Worm (Caenorhabditis elegans) whole organism, L3 larva: ENCODE data around the gene plc-3.

Experiments
- aly-2 ChIP-seq: fragments of 150-350 bp; optimal IDR thresholded peaks from 2 replicates; lab custom pipeline; 2014; ENCODE audit warnings: missing biosample characterization, missing genetic modification characterization
- elt-3 ChIP-seq, 3 experiments: fragments of 150-350 bp in 1 of 3; sonication (generic microtip) in 2 of 3; optimal IDR thresholded peaks; 2 replicates in 2 of 3; 4 replicates in 1 of 3; lab custom pipeline; 2014 to 2017; ENCODE audit warnings: missing biosample characterization in 3 of 3, missing genetic modification characterization in 3 of 3
- pha-4 ChIP-seq: fragments of 150-350 bp; optimal IDR thresholded peaks from 2 replicates; lab custom pipeline; 2014; ENCODE audit warnings: missing biosample characterization, missing genetic modification reagents, missing genetic modification characterization
- unc-39 ChIP-seq: sonication (generic microtip); optimal IDR thresholded peaks from 4 replicates; lab custom pipeline; 2017; ENCODE audit warnings: missing biosample characterization, missing genetic modification characterization
- ztf-4 ChIP-seq: fragments of 150-350 bp; optimal IDR thresholded peaks from 2 replicates; lab custom pipeline; 2014; ENCODE audit warnings: missing biosample characterization, missing genetic modification characterization

DNA sequence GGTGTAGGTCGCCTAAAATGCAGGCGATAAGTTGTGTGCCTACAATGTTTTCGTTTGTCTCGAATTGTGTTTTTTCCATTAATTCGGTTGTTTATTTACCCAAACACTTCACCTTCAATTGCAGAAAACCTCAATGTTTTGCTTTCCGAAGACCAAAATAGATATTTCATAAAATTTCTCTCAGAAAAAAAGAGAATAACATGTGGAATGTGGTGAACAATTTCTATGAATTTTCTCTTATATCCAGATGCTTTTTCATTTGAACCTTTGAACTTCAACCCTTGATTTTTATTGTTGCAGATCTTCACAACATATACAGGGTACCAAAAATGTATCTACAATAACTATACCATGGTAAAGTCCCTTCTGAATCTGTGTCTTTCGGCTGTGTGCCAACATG, 16.3 kb upstream of the plc-3 start, which contains the start of gene T01E8.1:
- TF ChIP-seq aly-2: no peak
- TF ChIP-seq unc-39 (tag; lab: Kevin White, UChicago): no peak
- TF ChIP-seq elt-3 (tag; optimal IDR thresholded peaks at IDR 0.05; lab: Kevin White, UChicago): no peak
- TF ChIP-seq ztf-4 (tag; lab: Kevin White, UChicago): no peak
- TF ChIP-seq pha-4 (tag; lab: Kevin White, UChicago): no peak
